Fruit fly (Drosophila melanogaster): Measurements from ENCODE around the gene CG12546.
"Not testable (repeated sequence)": the region's sequence is repeated elsewhere in the genome, so short reads cannot be mapped to it uniquely, and the experiment has no call there.

Gene CG12546

dm6 chr3L:22713605-22714004 lies 20.0 kb upstream of the CG12546 start:
- TF ChIP-seq CG33017 (tag; optimal IDR thresholded peaks at IDR 0.05) (no peak), CG7045 (GFP tag; optimal IDR thresholded peaks at IDR 0.05) (no peak), CG7101 (tag; optimal IDR thresholded peaks at IDR 0.05) (no peak), ovo (GFP tag; optimal IDR thresholded peaks at IDR 0.05) (no peak), pad (GFP tag; optimal IDR thresholded peaks at IDR 0.05) (no peak), toe (GFP tag; optimal IDR thresholded peaks at IDR 0.05) (no peak), tj (GFP tag; optimal IDR thresholded peaks at IDR 0.05) (no peak), CG14711 (tag; optimal IDR thresholded peaks at IDR 0.05) (no peak), Clk (GFP tag; optimal IDR thresholded peaks at IDR 0.05) (no peak), bab1 (GFP tag; optimal IDR thresholded peaks at IDR 0.05) (no peak), CG1620 (GFP tag; optimal IDR thresholded peaks at IDR 0.05) (no peak), CG5204 (GFP tag; optimal IDR thresholded peaks at IDR 0.05) (no peak), Hr96 (GFP tag; optimal IDR thresholded peaks at IDR 0.05) (no peak), Mnt (GFP tag; optimal IDR thresholded peaks at IDR 0.05) (no peak), Crg-1 (GFP tag; optimal IDR thresholded peaks at IDR 0.05) (no peak), CG12768 (GFP tag; optimal IDR thresholded peaks at IDR 0.05) (no peak), kay (GFP tag; ENCODE audit: borderline replicate concordance) (no peak), CG11617 (GFP tag; optimal IDR thresholded peaks at IDR 0.05) (no peak)

DNA sequence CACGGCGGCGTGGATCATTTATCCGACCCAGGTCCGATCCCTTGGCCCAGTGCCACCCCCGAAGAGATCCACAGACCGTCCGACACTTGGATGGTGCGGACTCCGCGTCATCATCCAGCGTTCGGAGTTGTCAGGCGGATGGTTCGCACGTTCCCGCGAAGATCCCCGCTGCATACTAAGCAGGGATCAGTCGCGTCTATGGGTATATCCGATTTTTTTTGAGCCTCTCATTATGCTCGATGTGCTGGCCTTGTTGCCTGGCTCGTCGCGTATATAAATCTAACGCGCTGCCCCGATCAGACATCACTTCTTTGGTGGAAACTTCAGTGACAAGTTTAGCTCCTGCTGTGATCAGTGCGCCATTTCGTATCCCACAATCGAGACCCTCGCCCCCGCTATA lies 18.2 kb upstream of the CG12546 start, which contains the start of gene CG11370:
Gene CG11370 (plus strand): TSS at position 301 of the 400 bp plus-strand sequence.
- TF ChIP-seq CG12768 (GFP tag; optimal IDR thresholded peaks at IDR 0.05) (no peak), CG1620 (GFP tag; optimal IDR thresholded peaks at IDR 0.05) (no peak), CG7045 (GFP tag; optimal IDR thresholded peaks at IDR 0.05) (no peak), Clk (GFP tag; optimal IDR thresholded peaks at IDR 0.05) (no peak), cnc (optimal IDR thresholded peaks at IDR 0.05) (no peak), CG11617 (GFP tag; optimal IDR thresholded peaks at IDR 0.05) (no peak), pad (GFP tag; optimal IDR thresholded peaks at IDR 0.05) (no peak), bab1 (GFP tag; optimal IDR thresholded peaks at IDR 0.05) (no peak), toe (GFP tag; optimal IDR thresholded peaks at IDR 0.05) (no peak), tj (GFP tag; optimal IDR thresholded peaks at IDR 0.05) (no peak), Mnt (GFP tag; optimal IDR thresholded peaks at IDR 0.05) (no peak), CG14711 (tag; optimal IDR thresholded peaks at IDR 0.05) (no peak), cic (GFP tag; optimal IDR thresholded peaks at IDR 0.05) (no peak), ovo (GFP tag; optimal IDR thresholded peaks at IDR 0.05) (no peak), CG5204 (GFP tag; optimal IDR thresholded peaks at IDR 0.05) (no peak), Hr96 (GFP tag; optimal IDR thresholded peaks at IDR 0.05) (no peak), Crg-1 (GFP tag; optimal IDR thresholded peaks at IDR 0.05) (no peak), CG7101 (tag; optimal IDR thresholded peaks at IDR 0.05) (no peak)

dm6 chr3L:22699133-22699532 lies 5.5 kb upstream of the CG12546 start, which contains the start of gene CG45116:
TSS of gene CG45116 (plus strand) at chr3L:22699433.
- TF ChIP-seq pad (GFP tag; optimal IDR thresholded peaks at IDR 0.05) (no peak), cnc (optimal IDR thresholded peaks at IDR 0.05) (no peak), bab1 (GFP tag; optimal IDR thresholded peaks at IDR 0.05) (no peak), Crg-1 (GFP tag; optimal IDR thresholded peaks at IDR 0.05) (no peak), CG11617 (GFP tag; optimal IDR thresholded peaks at IDR 0.05) (no peak), tj (GFP tag; optimal IDR thresholded peaks at IDR 0.05) (no peak), Mnt (GFP tag; optimal IDR thresholded peaks at IDR 0.05) (no peak), ovo (GFP tag; optimal IDR thresholded peaks at IDR 0.05) (no peak), CG14711 (tag; optimal IDR thresholded peaks at IDR 0.05) (no peak), CG5204 (GFP tag; optimal IDR thresholded peaks at IDR 0.05) (no peak)

- not testable (repeated sequence) for TF ChIP-seq bab1 (GFP tag; optimal IDR thresholded peaks at IDR 0.05); CG14711 (tag; optimal IDR thresholded peaks at IDR 0.05); cic (GFP tag; optimal IDR thresholded peaks at IDR 0.05)
Measured at dm6 chr3L:22696930-22697329, 3.3 kb upstream of the CG12546 start, which contains the start of gene CG32453. TSS of gene CG32453 (plus strand) at chr3L:22697230.

DNA sequence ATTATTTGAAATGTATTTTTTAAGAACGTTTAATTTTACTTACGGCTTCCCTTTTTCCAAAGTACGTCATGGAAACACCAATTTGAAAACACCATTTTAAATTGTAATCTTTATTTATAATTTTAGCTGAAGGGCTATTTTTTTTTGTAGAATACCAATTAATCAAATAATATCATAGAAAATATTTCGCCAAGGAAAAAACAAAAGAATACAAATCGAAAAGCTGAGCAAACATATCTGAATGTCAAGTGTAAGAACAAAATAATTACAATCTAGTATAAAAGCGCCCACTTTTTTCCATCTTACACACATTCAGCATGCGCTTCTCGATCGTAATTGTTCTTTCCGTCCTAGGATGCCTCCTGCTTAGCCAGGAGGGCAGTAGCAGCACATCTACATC lies 2.0 kb upstream of the CG12546 start, which contains the start of gene CG14452:
Gene CG14452 (plus strand): TSS at position 301 of the 400 bp plus-strand sequence.
- no peak for TF ChIP-seq CG12768 (GFP tag; optimal IDR thresholded peaks at IDR 0.05)

- TF ChIP-seq cnc (optimal IDR thresholded peaks at IDR 0.05); tj (GFP tag; optimal IDR thresholded peaks at IDR 0.05); CG7045 (GFP tag; optimal IDR thresholded peaks at IDR 0.05): not testable (repeated sequence)
Measured at dm6 chr3L:22692428-22692827, 1.2 kb downstream of the CG12546 start, which contains the start of gene CG14454. TSS of gene CG14454 (minus strand) at chr3L:22692528.

DNA sequence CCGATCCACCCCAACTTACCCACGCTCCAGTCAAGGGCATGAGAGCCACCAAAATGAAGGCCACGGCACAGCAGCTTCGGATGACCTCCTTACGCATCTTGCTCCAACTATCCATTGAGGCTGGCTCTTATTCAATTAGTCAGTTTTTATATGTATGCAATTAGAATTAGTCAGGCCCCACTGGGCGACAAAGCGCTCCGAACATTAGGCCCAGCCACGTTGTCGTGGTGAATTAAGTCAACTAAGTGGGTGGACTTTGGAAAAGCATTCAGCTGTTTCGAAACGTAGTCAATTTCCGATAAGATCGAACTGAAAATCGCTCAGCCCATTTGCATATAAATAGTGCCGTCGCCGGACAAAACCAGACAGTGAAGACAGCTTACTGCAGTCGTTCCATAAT lies 6.6 kb downstream of the CG12546 start, which contains the start of the genes CG14455 and CG14456:
Gene CG14455 (minus strand): TSS at position 101 of the 400 bp plus-strand sequence.
Gene CG14456 (plus strand): TSS at position 236 of the 400 bp plus-strand sequence.
- no peak for TF ChIP-seq cnc (optimal IDR thresholded peaks at IDR 0.05)
- no peak for TF ChIP-seq CG33017 (tag; optimal IDR thresholded peaks at IDR 0.05)
- TF ChIP-seq pad (GFP tag; optimal IDR thresholded peaks at IDR 0.05) = no peak
- no peak for TF ChIP-seq kay (GFP tag; ENCODE audit: borderline replicate concordance)
- TF ChIP-seq CG11617 (GFP tag; optimal IDR thresholded peaks at IDR 0.05) = no peak
- no peak for TF ChIP-seq CG12768 (GFP tag; optimal IDR thresholded peaks at IDR 0.05)
- TF ChIP-seq CG7045 (GFP tag; optimal IDR thresholded peaks at IDR 0.05) = no peak
- TF ChIP-seq Crg-1 (GFP tag; optimal IDR thresholded peaks at IDR 0.05) = no peak
- no peak for TF ChIP-seq toe (GFP tag; optimal IDR thresholded peaks at IDR 0.05)
- no peak for TF ChIP-seq tj (GFP tag; optimal IDR thresholded peaks at IDR 0.05)
- no peak for TF ChIP-seq CG1620 (GFP tag; optimal IDR thresholded peaks at IDR 0.05)
- TF ChIP-seq CG7101 (tag; optimal IDR thresholded peaks at IDR 0.05) = no peak
- TF ChIP-seq CG5204 (GFP tag; optimal IDR thresholded peaks at IDR 0.05) = no peak

Measured in whole organism, adult.